Worm (Caenorhabditis elegans) whole organism, young adult: ENCODE data around the gene M117.1.

Experiments used
- B0336.3 ChIP-seq: fragments of 200-800 bp; sonication (Bioruptor generic); IDR thresholded peaks from 2 replicates; pipeline ENCODE4 v1.3.6; 2022; ENCODE audit warnings: missing genetic modification characterization, missing compliant biosample characterization
- C17E4.6 ChIP-seq: fragments of 200-800 bp; sonication (Bioruptor generic); IDR thresholded peaks from 2 replicates; pipeline ENCODE4 v1.3.6; 2022; ENCODE audit warnings: missing genetic modification reagents, missing genetic modification characterization, missing compliant biosample characterization
- D2030.7 ChIP-seq: fragments of 200-800 bp; sonication (Bioruptor generic); IDR thresholded peaks from 2 replicates; pipeline ENCODE4 v1.3.6; 2022; ENCODE audit warnings: missing genetic modification reagents, missing genetic modification characterization, missing compliant biosample characterization
- F33H1.4 ChIP-seq: fragments of 200-800 bp; sonication (Bioruptor generic); IDR thresholded peaks from 2 replicates; pipeline ENCODE4 v1.3.6; 2022; ENCODE audit warnings: missing genetic modification reagents, missing genetic modification characterization, missing compliant biosample characterization
- F37B4.10 ChIP-seq: fragments of 200-800 bp; sonication (Bioruptor generic); IDR thresholded peaks from 2 replicates; pipeline ENCODE4 v1.3.6; 2022; ENCODE audit warnings: missing genetic modification characterization, missing compliant biosample characterization
- F49E8.2 ChIP-seq: sonication (generic microtip); optimal IDR thresholded peaks from 3 replicates; lab custom pipeline; 2017; ENCODE audit warnings: missing genetic modification characterization, mild to moderate bottlenecking, missing compliant biosample characterization, antibody characterized with exemption, moderate library complexity; ENCODE audit not compliant: insufficient read depth
- K11D2.4 ChIP-seq: fragments of 200-800 bp; sonication (Bioruptor generic); IDR thresholded peaks from 2 replicates; pipeline ENCODE4 v1.3.6; 2022; ENCODE audit warnings: missing genetic modification reagents, missing genetic modification characterization, missing compliant biosample characterization
- Y53F4B.3 ChIP-seq: fragments of 200-800 bp; sonication (Bioruptor generic); IDR thresholded peaks from 2 replicates; pipeline ENCODE4 v1.3.6; 2022; ENCODE audit warnings: missing genetic modification reagents, missing genetic modification characterization, missing compliant biosample characterization
- akir-1 ChIP-seq: fragments of 200-800 bp; sonication (Bioruptor generic); optimal IDR thresholded peaks from 2 replicates; lab custom pipeline; 2018; ENCODE audit warnings: mild to moderate bottlenecking, missing genetic modification characterization, moderate library complexity, missing compliant biosample characterization
- ama-1 ChIP-seq, 3 experiments: fragments of 150-350 bp in 1 of 3; sonication (generic microtip) in 2 of 3; optimal IDR thresholded peaks; 2 replicates each; lab custom pipeline; 2014 to 2018; ENCODE audit warnings: missing biosample characterization in 2 of 3, missing genetic modification characterization in 2 of 3, missing genetic modification reagents in 2 of 3
- ccch-3 ChIP-seq: fragments of 200-800 bp; sonication (Bioruptor generic); optimal IDR thresholded peaks from 2 replicates; lab custom pipeline; 2018; ENCODE audit warnings: mild to moderate bottlenecking, missing genetic modification characterization, missing compliant biosample characterization
- cebp-2 ChIP-seq: fragments of 200-800 bp; sonication (Bioruptor generic); IDR thresholded peaks from 2 replicates; pipeline ENCODE4 v1.3.6; 2022; ENCODE audit warnings: missing genetic modification characterization, missing compliant biosample characterization
- ceh-100 ChIP-seq: fragments of 200-800 bp; sonication (Bioruptor generic); IDR thresholded peaks from 2 replicates; pipeline ENCODE4 v1.3.6; 2022; ENCODE audit warnings: missing genetic modification reagents, missing genetic modification characterization, missing compliant biosample characterization
- ceh-79 ChIP-seq: sonication (generic microtip); optimal IDR thresholded peaks from 2 replicates; lab custom pipeline; 2017; ENCODE audit warnings: mild to moderate bottlenecking, missing genetic modification characterization, missing compliant biosample characterization
- chd-7 ChIP-seq: sonication (generic microtip); optimal IDR thresholded peaks from 2 replicates; lab custom pipeline; 2016; ENCODE audit warnings: mild to moderate bottlenecking, missing genetic modification characterization, moderate library complexity, missing compliant biosample characterization
- dox-1 ChIP-seq: fragments of 200-800 bp; sonication (Bioruptor generic); IDR thresholded peaks from 2 replicates; pipeline ENCODE4 v1.3.6; 2022; ENCODE audit warnings: missing genetic modification reagents, missing genetic modification characterization, missing compliant biosample characterization
- egrh-3 ChIP-seq: fragments of 200-800 bp; sonication (Bioruptor generic); IDR thresholded peaks from 2 replicates; pipeline ENCODE4 v1.3.6; 2022; ENCODE audit warnings: missing genetic modification reagents, missing genetic modification characterization, missing compliant biosample characterization
- ekl-4 ChIP-seq: fragments of 200-800 bp; sonication (Bioruptor generic); IDR thresholded peaks from 2 replicates; pipeline ENCODE4 v1.3.6; 2022; ENCODE audit warnings: missing genetic modification reagents, missing genetic modification characterization, missing compliant biosample characterization
- fkh-3 ChIP-seq: sonication (generic microtip); optimal IDR thresholded peaks from 2 replicates; lab custom pipeline; 2016; ENCODE audit warnings: mild to moderate bottlenecking, missing genetic modification characterization, missing compliant biosample characterization
- gei-17 ChIP-seq: fragments of 200-800 bp; sonication (Bioruptor generic); optimal IDR thresholded peaks from 2 replicates; lab custom pipeline; 2018; ENCODE audit warnings: mild to moderate bottlenecking, missing genetic modification characterization, missing compliant biosample characterization
- hlh-12 ChIP-seq: sonication (generic microtip); optimal IDR thresholded peaks from 2 replicates; lab custom pipeline; 2016; ENCODE audit warnings: missing genetic modification characterization, missing compliant biosample characterization
- hmg-20 ChIP-seq: fragments of 200-800 bp; sonication (Bioruptor generic); IDR thresholded peaks from 2 replicates; pipeline ENCODE4 v1.3.6; 2022; ENCODE audit warnings: missing genetic modification reagents, missing genetic modification characterization, missing compliant biosample characterization
- hsf-1 ChIP-seq: fragments of 200-800 bp; sonication (Bioruptor generic); IDR thresholded peaks from 2 replicates; pipeline ENCODE4 v1.3.6; 2022; ENCODE audit warnings: missing genetic modification reagents, missing genetic modification characterization, missing compliant biosample characterization
- lag-1 ChIP-seq: fragments of 200-800 bp; sonication (Bioruptor generic); IDR thresholded peaks from 2 replicates; pipeline ENCODE4 v1.3.6; 2022; ENCODE audit warnings: missing genetic modification reagents, missing genetic modification characterization, missing compliant biosample characterization
- lin-35 ChIP-seq, 3 experiments: fragments of 150-350 bp in 2 of 3; sonication (generic microtip) in 1 of 3; optimal IDR thresholded peaks; 2 replicates each; lab custom pipeline; 2014 to 2018; ENCODE audit warnings: missing biosample characterization in 3 of 3, missing genetic modification characterization in 3 of 3, missing genetic modification reagents in 3 of 3
- lin-40 ChIP-seq: sonication (generic microtip); optimal IDR thresholded peaks from 2 replicates; lab custom pipeline; 2016; ENCODE audit warnings: missing genetic modification characterization, mild to moderate bottlenecking, missing compliant biosample characterization, missing genotype, missing genetic modification reagents
- lin-54 ChIP-seq: fragments of 200-800 bp; sonication (Bioruptor generic); optimal IDR thresholded peaks from 2 replicates; lab custom pipeline; 2018; ENCODE audit warnings: mild to moderate bottlenecking, missing genetic modification characterization, missing compliant biosample characterization
- mcd-1 ChIP-seq: fragments of 200-800 bp; sonication (Bioruptor generic); IDR thresholded peaks from 2 replicates; pipeline ENCODE4 v1.3.6; 2022; ENCODE audit warnings: missing genetic modification reagents, missing genetic modification characterization, missing compliant biosample characterization
- mel-28 ChIP-seq: sonication (generic microtip); optimal IDR thresholded peaks from 2 replicates; lab custom pipeline; 2016; ENCODE audit warnings: borderline replicate concordance, mild to moderate bottlenecking, missing genetic modification characterization, missing compliant biosample characterization
- mxl-1 ChIP-seq: sonication (generic microtip); optimal IDR thresholded peaks from 2 replicates; lab custom pipeline; 2016; ENCODE audit warnings: missing genetic modification characterization, missing compliant biosample characterization
- nfya-1 ChIP-seq: sonication (generic microtip); optimal IDR thresholded peaks from 2 replicates; lab custom pipeline; 2017; ENCODE audit warnings: antibody characterized with exemption, missing compliant biosample characterization, missing genetic modification characterization, borderline replicate concordance; ENCODE audit not compliant: insufficient read depth
- nfya-2 ChIP-seq: fragments of 200-800 bp; sonication (Bioruptor generic); IDR thresholded peaks from 2 replicates; pipeline ENCODE4 v1.3.6; 2022; ENCODE audit warnings: missing genetic modification reagents, missing genetic modification characterization, missing compliant biosample characterization
- nfyb-1 ChIP-seq: fragments of 200-800 bp; sonication (Bioruptor generic); IDR thresholded peaks from 2 replicates; pipeline ENCODE4 v1.3.6; 2022; ENCODE audit warnings: missing genetic modification reagents, missing genetic modification characterization, missing compliant biosample characterization
- nhr-90 ChIP-seq: sonication (generic microtip); optimal IDR thresholded peaks from 2 replicates; lab custom pipeline; 2016; ENCODE audit warnings: missing genotype, mild to moderate bottlenecking, missing genetic modification characterization, missing compliant biosample characterization
- pha-4 ChIP-seq: fragments of 150-350 bp; sonication (generic microtip); optimal IDR thresholded peaks from 2 replicates; lab custom pipeline; 2014; ENCODE audit warnings: missing biosample characterization, missing genetic modification reagents, missing genetic modification characterization
- rcor-1 ChIP-seq: fragments of 200-800 bp; sonication (Bioruptor generic); IDR thresholded peaks from 2 replicates; pipeline ENCODE4 v1.3.6; 2022; ENCODE audit warnings: missing genetic modification reagents, missing genetic modification characterization, missing compliant biosample characterization
- repo-1 ChIP-seq: sonication (generic microtip); optimal IDR thresholded peaks from 2 replicates; lab custom pipeline; 2017; ENCODE audit warnings: mild to moderate bottlenecking, missing genetic modification characterization, missing compliant biosample characterization
- snpc-1.1 ChIP-seq: sonication (generic microtip); optimal IDR thresholded peaks from 2 replicates; lab custom pipeline; 2017; ENCODE audit warnings: missing genetic modification characterization, mild to moderate bottlenecking, missing compliant biosample characterization, antibody characterized with exemption, moderate library complexity, missing genotype, missing genetic modification reagents; ENCODE audit not compliant: insufficient read depth
- somi-1 ChIP-seq: fragments of 200-800 bp; sonication (Bioruptor generic); optimal IDR thresholded peaks from 2 replicates; lab custom pipeline; 2018; ENCODE audit warnings: mild to moderate bottlenecking, missing genetic modification characterization, missing compliant biosample characterization
- tbx-9 ChIP-seq: sonication (generic microtip); optimal IDR thresholded peaks from 2 replicates; lab custom pipeline; 2016; ENCODE audit warnings: borderline replicate concordance, missing genetic modification characterization, inconsistent platforms, missing compliant biosample characterization
- xnd-1 ChIP-seq: sonication (generic microtip); optimal IDR thresholded peaks from 2 replicates; lab custom pipeline; 2016; ENCODE audit warnings: missing genotype, missing genetic modification reagents, missing genetic modification characterization, missing compliant biosample characterization
- zfh-2 ChIP-seq: fragments of 200-800 bp; sonication (Bioruptor generic); conservative IDR thresholded peaks from 2 replicates; pipeline ENCODE4 v1.3.6; 2022; ENCODE audit warnings: missing genetic modification reagents, missing genetic modification characterization, missing compliant biosample characterization
- ztf-18 ChIP-seq: sonication (generic microtip); optimal IDR thresholded peaks from 2 replicates; lab custom pipeline; 2016; ENCODE audit warnings: missing genotype, mild to moderate bottlenecking, missing genetic modification characterization, missing compliant biosample characterization
- ztf-22 ChIP-seq: fragments of 200-800 bp; sonication (Bioruptor generic); optimal IDR thresholded peaks from 2 replicates; lab custom pipeline; 2018; ENCODE audit warnings: mild to moderate bottlenecking, missing genetic modification characterization, moderate library complexity, missing compliant biosample characterization
- ztf-3 ChIP-seq: fragments of 200-800 bp; sonication (Bioruptor generic); optimal IDR thresholded peaks from 2 replicates; lab custom pipeline; 2018; ENCODE audit warnings: mild to moderate bottlenecking, missing genetic modification characterization, missing compliant biosample characterization

M117.1 gene

ce11 chrIV:11821591-11822361 is 7.7 kb downstream of the M117.1 start, which contains the start of the genes par-5 and M117.3 (continued):
- TF ChIP-seq ztf-22 (GFP tag; lab: Kevin White, UChicago): peak; percentile 16
- peak; percentile 35; the same call in 1 of the 2 replicates for TF ChIP-seq ceh-100 (GFP tag; lab: Robert Waterston, UW)
- peak; percentile 43 for TF ChIP-seq mxl-1
- TF ChIP-seq repo-1 (tag; lab: Kevin White, UChicago): no peak
- peak; percentile 55 for TF ChIP-seq ztf-18
- no peak for TF ChIP-seq fkh-3 (tag; lab: Kevin White, UChicago)
- no peak for TF ChIP-seq nfya-1 (tag; lab: Kevin White, UChicago)
- TF ChIP-seq F49E8.2 (tag; lab: Kevin White, UChicago): no peak
- peak; percentile 76 for TF ChIP-seq hsf-1 (GFP tag; lab: Robert Waterston, UW)
- TF ChIP-seq K11D2.4 (GFP tag; lab: Robert Waterston, UW): peak; percentile 65
- TF ChIP-seq lag-1: no peak
- no peak for TF ChIP-seq mel-28 (tag; lab: Kevin White, UChicago)
- no peak for TF ChIP-seq gei-17 (GFP tag; lab: Kevin White, UChicago)
- no peak for TF ChIP-seq egrh-3 (GFP tag; lab: Robert Waterston, UW)
- peak; percentile 85 for TF ChIP-seq zfh-2
- TF ChIP-seq hmg-20 (GFP tag; lab: Robert Waterston, UW): no peak
- peak; percentile 45; the same call in 1 of the 2 replicates for TF ChIP-seq dox-1 (GFP tag; lab: Robert Waterston, UW)
- peak in 1 of 3 experiments; percentile 73 for TF ChIP-seq lin-35 (GFP tag; optimal IDR thresholded peaks at IDR 0.05; lab: Kevin White, UChicago)
- no peak for TF ChIP-seq snpc-1.1 (tag; lab: Kevin White, UChicago)
- peak; percentile 74; the same call in 1 of the 2 replicates for TF ChIP-seq B0336.3 (GFP tag; lab: Robert Waterston, UW)
- TF ChIP-seq F33H1.4 (GFP tag; lab: Robert Waterston, UW): no peak; the same call in 1 of the 2 replicates
- peak; percentile 92 for TF ChIP-seq ekl-4 (GFP tag; lab: Robert Waterston, UW)
- peak; percentile 90 for TF ChIP-seq nfyb-1 (GFP tag; lab: Robert Waterston, UW)
- peak; percentile 45; the same call in 1 of the 2 replicates for TF ChIP-seq C17E4.6 (GFP tag; lab: Robert Waterston, UW)
- no peak for TF ChIP-seq tbx-9

- TF ChIP-seq ama-1 (optimal IDR thresholded peaks at IDR 0.05; lab: Kevin White, UChicago): no peak
- no peak for TF ChIP-seq ama-1 (GFP tag; optimal IDR thresholded peaks at IDR 0.05; lab: Kevin White, UChicago)
- no peak for TF ChIP-seq pha-4 (tag; lab: Kevin White, UChicago)
- TF ChIP-seq hlh-12 (tag; lab: Kevin White, UChicago): no peak
- TF ChIP-seq ztf-3 (GFP tag; lab: Kevin White, UChicago): no peak
- no peak for TF ChIP-seq gei-17 (GFP tag; lab: Kevin White, UChicago)
- no peak for TF ChIP-seq cebp-2
- TF ChIP-seq lin-54: peak; percentile 81
- TF ChIP-seq xnd-1 (tag; lab: Kevin White, UChicago): peak; percentile 88
- peak; percentile 94 for TF ChIP-seq F33H1.4 (GFP tag; lab: Robert Waterston, UW)
- no peak for TF ChIP-seq akir-1 (GFP tag; lab: Kevin White, UChicago)
- no peak for TF ChIP-seq lin-40
- TF ChIP-seq rcor-1: peak; percentile 50; the same call in 1 of the 2 replicates
- TF ChIP-seq nfya-2 (GFP tag; lab: Robert Waterston, UW): no peak
- TF ChIP-seq somi-1 (GFP tag; lab: Kevin White, UChicago): no peak
- no peak for TF ChIP-seq mxl-1
- TF ChIP-seq ceh-79: no peak
- no peak for TF ChIP-seq fkh-3 (tag; lab: Kevin White, UChicago)
- TF ChIP-seq D2030.7 (GFP tag; lab: Robert Waterston, UW): peak; percentile 95
- no peak for TF ChIP-seq F37B4.10 (GFP tag; lab: Robert Waterston, UW)
- peak in 2 of 3 experiments; percentile 42 to 61 for TF ChIP-seq lin-35 (GFP tag; optimal IDR thresholded peaks at IDR 0.05; lab: Kevin White, UChicago)
- peak; percentile 45 for TF ChIP-seq F49E8.2 (tag; lab: Kevin White, UChicago)
- no peak for TF ChIP-seq ccch-3 (GFP tag; lab: Kevin White, UChicago)
- no peak for TF ChIP-seq chd-7 (tag; lab: Kevin White, UChicago)
- TF ChIP-seq nhr-90 (tag; lab: Kevin White, UChicago): no peak
- no peak for TF ChIP-seq Y53F4B.3
- peak; percentile 43 for TF ChIP-seq mcd-1 (GFP tag; lab: Robert Waterston, UW)
Observed at ce11 chrIV:11822454-11822853, 8.4 kb downstream of the M117.1 start.
